Worm (Caenorhabditis elegans) whole organism, L2 larva: Measurements from ENCODE around the gene Y57A10B.6.

ENCODE experiments used
- C34F6.9 ChIP-seq: fragments of 150-350 bp; optimal IDR thresholded peaks from 2 replicates; lab custom pipeline; 2014; ENCODE audit warnings: missing biosample characterization, missing genetic modification characterization
- Y55F3AM.14 ChIP-seq: fragments of 200-800 bp; sonication (Bioruptor generic); optimal IDR thresholded peaks from 2 replicates; lab custom pipeline; 2018; ENCODE audit warnings: mild to moderate bottlenecking, missing genetic modification characterization, missing compliant biosample characterization
- ZK546.5 ChIP-seq: sonication (generic microtip); optimal IDR thresholded peaks from 2 replicates; lab custom pipeline; 2017; ENCODE audit warnings: missing biosample characterization, missing genetic modification characterization
- alr-1 ChIP-seq: fragments of 150-350 bp; optimal IDR thresholded peaks from 2 replicates; lab custom pipeline; 2014; ENCODE audit warnings: missing biosample characterization, missing genetic modification characterization
- aly-2 ChIP-seq: fragments of 150-350 bp; optimal IDR thresholded peaks from 2 replicates; lab custom pipeline; 2014; ENCODE audit warnings: missing biosample characterization, missing genetic modification characterization
- ama-1 ChIP-seq: fragments of 150-350 bp; optimal IDR thresholded peaks from 2 replicates; lab custom pipeline; 2018; ENCODE audit warnings: inconsistent platforms
- blmp-1 ChIP-seq: sonication (generic microtip); optimal IDR thresholded peaks from 2 replicates; lab custom pipeline; 2017; ENCODE audit warnings: missing genetic modification characterization, mild to moderate bottlenecking, missing compliant biosample characterization, antibody characterized with exemption, moderate library complexity; ENCODE audit not compliant: insufficient read depth
- ceh-16 ChIP-seq: fragments of 150-350 bp; optimal IDR thresholded peaks from 2 replicates; lab custom pipeline; 2014; ENCODE audit warnings: missing biosample characterization, missing genetic modification characterization
- crh-2 ChIP-seq: sonication (generic microtip); optimal IDR thresholded peaks from 2 replicates; lab custom pipeline; 2017; ENCODE audit warnings: missing biosample characterization, missing genetic modification characterization
- egl-27 ChIP-seq: sonication (generic microtip); optimal IDR thresholded peaks from 3 replicates; lab custom pipeline; 2017; ENCODE audit warnings: missing biosample characterization, missing genetic modification reagents, missing genetic modification characterization
- elt-1 ChIP-seq: fragments of 150-350 bp; optimal IDR thresholded peaks from 2 replicates; lab custom pipeline; 2014; ENCODE audit warnings: missing biosample characterization, missing genetic modification characterization
- fos-1 ChIP-seq: fragments of 150-350 bp; optimal IDR thresholded peaks from 2 replicates; lab custom pipeline; 2014; ENCODE audit warnings: missing biosample characterization, missing genetic modification characterization
- gmeb-1 ChIP-seq: fragments of 150-350 bp; optimal IDR thresholded peaks from 2 replicates; lab custom pipeline; 2014; ENCODE audit warnings: missing biosample characterization, missing genetic modification characterization
- lin-39 ChIP-seq: fragments of 150-350 bp; optimal IDR thresholded peaks from 2 replicates; lab custom pipeline; 2014; ENCODE audit warnings: missing biosample characterization, missing genetic modification reagents, missing genetic modification characterization
- mab-5 ChIP-seq: fragments of 150-350 bp; optimal IDR thresholded peaks from 2 replicates; lab custom pipeline; 2014; ENCODE audit warnings: missing biosample characterization, missing genetic modification characterization
- mbf-1 ChIP-seq: sonication (generic microtip); optimal IDR thresholded peaks from 2 replicates; lab custom pipeline; 2017; ENCODE audit warnings: missing biosample characterization, missing genetic modification characterization
- mdl-1 ChIP-seq, 2 experiments: fragments of 150-350 bp in 1 of 2; sonication (generic microtip) in 1 of 2; optimal IDR thresholded peaks; 2 replicates each; lab custom pipeline; 2017; ENCODE audit warnings: missing biosample characterization in 2 of 2, missing genetic modification characterization in 2 of 2
- nhr-11 ChIP-seq: fragments of 150-350 bp; optimal IDR thresholded peaks from 2 replicates; lab custom pipeline; 2014; ENCODE audit warnings: missing biosample characterization, missing genetic modification characterization
- nhr-12 ChIP-seq: fragments of 150-350 bp; optimal IDR thresholded peaks from 2 replicates; lab custom pipeline; 2014; ENCODE audit warnings: missing biosample characterization, missing genetic modification characterization
- nhr-129 ChIP-seq: fragments of 150-350 bp; optimal IDR thresholded peaks from 2 replicates; lab custom pipeline; 2014; ENCODE audit warnings: missing biosample characterization, missing genetic modification characterization
- nhr-21 ChIP-seq: fragments of 150-350 bp; optimal IDR thresholded peaks from 2 replicates; lab custom pipeline; 2014; ENCODE audit warnings: missing biosample characterization, missing genetic modification characterization
- nhr-23 ChIP-seq: fragments of 150-350 bp; optimal IDR thresholded peaks from 2 replicates; lab custom pipeline; 2014; ENCODE audit warnings: missing biosample characterization, missing genetic modification reagents, missing genetic modification characterization
- nhr-237 ChIP-seq: fragments of 150-350 bp; optimal IDR thresholded peaks from 2 replicates; lab custom pipeline; 2014; ENCODE audit warnings: missing biosample characterization, missing genetic modification characterization
- nhr-25 ChIP-seq: fragments of 150-350 bp; sonication (generic microtip); optimal IDR thresholded peaks from 3 replicates; lab custom pipeline; 2014; ENCODE audit warnings: missing biosample characterization, missing genetic modification characterization
- nhr-77 ChIP-seq: fragments of 150-350 bp; optimal IDR thresholded peaks from 2 replicates; lab custom pipeline; 2014; ENCODE audit warnings: missing biosample characterization, missing genetic modification characterization
- peb-1 ChIP-seq: fragments of 150-350 bp; optimal IDR thresholded peaks from 2 replicates; lab custom pipeline; 2014; ENCODE audit warnings: missing biosample characterization, missing genetic modification characterization
- sem-4 ChIP-seq: fragments of 150-350 bp; optimal IDR thresholded peaks from 2 replicates; lab custom pipeline; 2014; ENCODE audit warnings: missing biosample characterization, missing genetic modification reagents, missing genetic modification characterization
- sma-3 ChIP-seq: sonication (generic microtip); optimal IDR thresholded peaks from 2 replicates; lab custom pipeline; 2016; ENCODE audit warnings: missing genetic modification reagents, missing genetic modification characterization, missing compliant biosample characterization
- snpc-4 ChIP-seq: fragments of 150-350 bp; optimal IDR thresholded peaks from 2 replicates; lab custom pipeline; 2014; ENCODE audit warnings: missing biosample characterization, missing genetic modification characterization
- unc-55 ChIP-seq: fragments of 150-350 bp; sonication (generic microtip); optimal IDR thresholded peaks from 3 replicates; lab custom pipeline; 2014; ENCODE audit warnings: missing biosample characterization, missing genetic modification reagents, missing genetic modification characterization
- unc-62 ChIP-seq: fragments of 150-350 bp; optimal IDR thresholded peaks from 2 replicates; lab custom pipeline; 2014; ENCODE audit warnings: missing biosample characterization, missing genetic modification reagents, missing genetic modification characterization
- zag-1 ChIP-seq: fragments of 150-350 bp; optimal IDR thresholded peaks from 2 replicates; lab custom pipeline; 2014; ENCODE audit warnings: missing biosample characterization, missing genetic modification characterization
- ztf-1 ChIP-seq: fragments of 200-800 bp; sonication (Bioruptor generic); conservative IDR thresholded peaks from 2 replicates; pipeline ENCODE4 v1.3.6; 2022; ENCODE audit warnings: missing genetic modification characterization, missing compliant biosample characterization
- ztf-4 ChIP-seq: fragments of 150-350 bp; optimal IDR thresholded peaks from 2 replicates; lab custom pipeline; 2014; ENCODE audit warnings: missing biosample characterization, missing genetic modification characterization

Gene Y57A10B.6

ce11 chrII:12353104-12353503, 36.8 kb upstream of the Y57A10B.6 start:
- no peak for TF ChIP-seq ZK546.5 (tag; lab: Kevin White, UChicago)
- no peak for TF ChIP-seq ztf-1 (GFP tag; lab: Robert Waterston, UW)
- TF ChIP-seq unc-55 (GFP tag; lab: Kevin White, UChicago) = no peak
- TF ChIP-seq lin-39 (tag; lab: Kevin White, UChicago) = no peak
- TF ChIP-seq snpc-4 (tag; lab: Kevin White, UChicago) = no peak
- TF ChIP-seq mab-5 (tag; lab: Kevin White, UChicago) = no peak
- TF ChIP-seq peb-1 (tag; lab: Kevin White, UChicago) = no peak

- TF ChIP-seq nhr-237 (tag; lab: Kevin White, UChicago) (no peak), unc-62 (GFP tag; lab: Kevin White, UChicago) (no peak), nhr-129 (peak; percentile 34), blmp-1 (tag; lab: Kevin White, UChicago) (no peak), crh-2 (peak; percentile 60), ceh-16 (tag; lab: Kevin White, UChicago) (no peak), nhr-11 (tag; lab: Kevin White, UChicago) (no peak), ztf-1 (GFP tag; lab: Robert Waterston, UW) (no peak), ztf-4 (no peak), mdl-1 (tag; optimal IDR thresholded peaks at IDR 0.05; lab: Kevin White, UChicago) (no peak), nhr-21 (tag; lab: Kevin White, UChicago) (no peak), C34F6.9 (tag; lab: Kevin White, UChicago) (peak; percentile 33), ZK546.5 (tag; lab: Kevin White, UChicago) (no peak), nhr-25 (tag; lab: Kevin White, UChicago) (no peak), nhr-12 (tag; lab: Kevin White, UChicago) (no peak), ama-1 (lab: Kevin White, UChicago) (no peak), alr-1 (tag; lab: Kevin White, UChicago) (no peak), mbf-1 (tag; lab: Kevin White, UChicago) (no peak), Y55F3AM.14 (GFP tag; lab: Kevin White, UChicago) (no peak)
Observed at ce11 chrII:12353816-12354215, 36.1 kb upstream of the Y57A10B.6 start.

ce11 chrII:12362262-12362661, 27.6 kb upstream of the Y57A10B.6 start:
- no peak for TF ChIP-seq C34F6.9 (tag; lab: Kevin White, UChicago)
- TF ChIP-seq ceh-16 (tag; lab: Kevin White, UChicago) = no peak

ce11 chrII:12369202-12369601, 20.7 kb upstream of the Y57A10B.6 start:
- TF ChIP-seq elt-1 (tag; lab: Kevin White, UChicago) = no peak

ce11 chrII:12373921-12374320, 16.0 kb upstream of the Y57A10B.6 start:
- peak; percentile 32 for TF ChIP-seq nhr-129
- no peak for TF ChIP-seq sma-3 (GFP tag; lab: Kevin White, UChicago)
- peak; percentile 25 for TF ChIP-seq unc-55 (GFP tag; lab: Kevin White, UChicago)
- TF ChIP-seq alr-1 (tag; lab: Kevin White, UChicago) = no peak
- peak; percentile 50 for TF ChIP-seq zag-1 (tag; lab: Kevin White, UChicago)

ce11 chrII:12378793-12379192, 11.1 kb upstream of the Y57A10B.6 start:
- TF ChIP-seq aly-2 (no peak), nhr-129 (peak; percentile 59)

- TF ChIP-seq elt-1 (tag; lab: Kevin White, UChicago) (no peak), nhr-237 (tag; lab: Kevin White, UChicago) (no peak), blmp-1 (tag; lab: Kevin White, UChicago) (no peak), nhr-77 (tag; lab: Kevin White, UChicago) (no peak), gmeb-1 (no peak), nhr-11 (tag; lab: Kevin White, UChicago) (no peak), egl-27 (tag; lab: Kevin White, UChicago) (no peak), aly-2 (no peak), fos-1 (tag; lab: Kevin White, UChicago) (no peak), mab-5 (tag; lab: Kevin White, UChicago) (no peak), sem-4 (tag; lab: Kevin White, UChicago) (no peak), peb-1 (tag; lab: Kevin White, UChicago) (no peak), ztf-4 (no peak), nhr-23 (tag; lab: Kevin White, UChicago) (no peak), nhr-129 (no peak)
Observed at ce11 chrII:12379430-12379829, 10.5 kb upstream of the Y57A10B.6 start, which contains the start of gene marc-5. Gene marc-5, minus strand, starts transcription at chrII:12379530.
